Fruit fly (Drosophila melanogaster): ENCODE results near the gene Ir7c.

Ir7c gene

DNA sequence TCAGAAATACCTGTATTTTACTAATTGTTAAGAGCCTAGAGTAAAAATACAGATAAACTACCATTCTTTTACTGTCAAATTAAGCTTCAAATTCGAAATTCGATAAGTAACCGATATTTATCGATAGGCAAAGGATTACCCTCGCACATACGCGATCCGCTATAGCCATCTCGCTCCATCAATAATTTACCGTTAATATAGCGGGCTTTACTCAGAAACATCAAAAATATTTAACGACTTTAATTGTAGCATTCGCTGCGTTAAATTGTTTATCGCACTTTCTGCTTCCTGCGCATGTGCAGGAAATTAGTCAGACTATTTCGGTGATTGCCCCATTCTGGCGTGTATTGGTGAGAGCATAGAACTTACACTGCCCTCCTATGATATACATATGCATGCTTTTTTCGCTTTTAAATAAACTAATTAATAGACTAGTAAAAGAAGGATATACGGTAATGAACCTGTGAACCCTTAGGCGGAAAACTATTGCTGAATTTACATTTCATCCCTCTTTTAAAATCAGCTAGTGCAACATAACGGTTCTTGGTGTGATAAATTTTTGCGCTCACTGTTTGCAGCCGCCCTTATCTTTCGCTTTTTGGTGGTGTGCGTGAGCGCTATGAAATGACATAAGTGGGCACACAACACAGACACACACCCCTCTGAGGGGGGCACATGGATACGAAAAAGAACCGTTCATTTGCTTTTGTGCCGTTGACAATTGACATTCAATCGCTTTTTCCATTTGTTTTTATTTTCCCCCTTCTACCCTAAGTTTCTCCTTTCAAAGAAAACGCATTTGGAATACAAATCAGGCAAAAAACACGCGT, 34.3 kb downstream of the Ir7c start, which contains the start of the genes dpr14 and spidey (continued):
- TF ChIP-seq CG5180 (GFP tag; optimal IDR thresholded peaks at IDR 0.05): peak; percentile 74
- TF ChIP-seq wdn (GFP tag; IDR thresholded peaks at IDR 0.05): peak; percentile 86
- peak; percentile 88 for TF ChIP-seq CG30403 (GFP tag; optimal IDR thresholded peaks at IDR 0.05)
- peak; percentile 92 for TF ChIP-seq lilli (GFP tag; optimal IDR thresholded peaks at IDR 0.05)
- peak; percentile 92 for TF ChIP-seq sob (GFP tag; IDR thresholded peaks at IDR 0.05)
- peak; percentile 87 for TF ChIP-seq schlank (tag; optimal IDR thresholded peaks at IDR 0.05)
- TF ChIP-seq CG11456 (GFP tag; IDR thresholded peaks at IDR 0.05): peak; percentile 90
- peak; percentile 67; the same call in 1 of the 2 replicates for TF ChIP-seq cas (GFP tag; IDR thresholded peaks at IDR 0.05)
- peak; percentile 89 for TF ChIP-seq ewg (GFP tag; optimal IDR thresholded peaks at IDR 0.05)
- peak; percentile 90 for TF ChIP-seq B-H2 (GFP tag; optimal IDR thresholded peaks at IDR 0.05)
- peak; percentile 66; the same call in 2 of the 3 replicates for TF ChIP-seq jigr1 (GFP tag; IDR thresholded peaks at IDR 0.05)
- TF ChIP-seq mld (GFP tag; IDR thresholded peaks at IDR 0.05; ENCODE audit: partially characterized antibody): no peak
- TF ChIP-seq CG31441 (GFP tag; IDR thresholded peaks at IDR 0.05): peak; percentile 88
- peak; percentile 82 for TF ChIP-seq CG30431 (GFP tag; optimal IDR thresholded peaks at IDR 0.05)
- TF ChIP-seq Doc2 (GFP tag; IDR thresholded peaks at IDR 0.05): no peak; the same call in 1 of the 2 replicates
- TF ChIP-seq dmrt99B (tag; optimal IDR thresholded peaks at IDR 0.05): peak; percentile 94
- no peak for TF ChIP-seq sc (optimal IDR thresholded peaks at IDR 0.05)
- peak; percentile 67 for TF ChIP-seq sc (GFP tag; optimal IDR thresholded peaks at IDR 0.05)
- TF ChIP-seq CG6272 (GFP tag; IDR thresholded peaks at IDR 0.05): peak; percentile 79
- peak; percentile 86 for TF ChIP-seq Nf-YC (tag; optimal IDR thresholded peaks at IDR 0.05)
- TF ChIP-seq vfl (GFP tag; optimal IDR thresholded peaks at IDR 0.05): peak; percentile 80
- TF ChIP-seq CkIIα-i1 (GFP tag; IDR thresholded peaks at IDR 0.05): peak; percentile 36; the same call in 1 of the 2 replicates
- peak; percentile 86 for TF ChIP-seq tx (GFP tag; optimal IDR thresholded peaks at IDR 0.05)
- TF ChIP-seq caup (GFP tag; optimal IDR thresholded peaks at IDR 0.05; ENCODE audit: severe bottlenecking): peak; percentile 92
- peak; percentile 56 for TF ChIP-seq CG3065 (GFP tag; optimal IDR thresholded peaks at IDR 0.05)
- peak; percentile 92 for TF ChIP-seq CG1603 (tag; optimal IDR thresholded peaks at IDR 0.05)
- peak; percentile 80 to 91 for TF ChIP-seq Hr51 (GFP tag; optimal IDR thresholded peaks at IDR 0.05)
- TF ChIP-seq trh (GFP tag; optimal IDR thresholded peaks at IDR 0.05): peak; percentile 33
- no peak for TF ChIP-seq hkb (optimal IDR thresholded peaks at IDR 0.05)
- peak; percentile 94 for TF ChIP-seq hkb (GFP tag; IDR thresholded peaks at IDR 0.05)
- peak; percentile 90 for TF ChIP-seq CG1792 (GFP tag; optimal IDR thresholded peaks at IDR 0.05)
- peak; percentile 90 for TF ChIP-seq H2.0 (GFP tag; IDR thresholded peaks at IDR 0.05)
- TF ChIP-seq Sox100B (GFP tag; optimal IDR thresholded peaks at IDR 0.05): peak; percentile 86
- TF ChIP-seq Dip3 (GFP tag; optimal IDR thresholded peaks at IDR 0.05): peak; percentile 88
- peak; percentile 86 for TF ChIP-seq az2 (GFP tag; optimal IDR thresholded peaks at IDR 0.05)
- peak; percentile 93 for TF ChIP-seq vvl (GFP tag; IDR thresholded peaks at IDR 0.05)
- peak; percentile 22; the same call in 1 of the 2 replicates for TF ChIP-seq amos (GFP tag; IDR thresholded peaks at IDR 0.05; ENCODE audit: partially characterized antibody)
- peak; percentile 91 for TF ChIP-seq BtbVII (GFP tag; optimal IDR thresholded peaks at IDR 0.05)
- TF ChIP-seq Sin3A (optimal IDR thresholded peaks at IDR 0.05): no peak
- peak; percentile 92 for TF ChIP-seq CG2712 (tag; optimal IDR thresholded peaks at IDR 0.05)
- no peak for TF ChIP-seq zf30C (GFP tag; optimal IDR thresholded peaks at IDR 0.05)
- peak; percentile 80; the same call in 1 of the 2 replicates for TF ChIP-seq MBD-R2 (GFP tag; IDR thresholded peaks at IDR 0.05)
- TF ChIP-seq btn (GFP tag; optimal IDR thresholded peaks at IDR 0.05): peak; percentile 77
- TF ChIP-seq cato (GFP tag; optimal IDR thresholded peaks at IDR 0.05; ENCODE audit: borderline replicate concordance): peak; percentile 76
- peak; percentile 36 for TF ChIP-seq CG14965 (GFP tag; optimal IDR thresholded peaks at IDR 0.05; ENCODE audit: borderline replicate concordance)
- peak; percentile 92 for TF ChIP-seq CG6813 (GFP tag; optimal IDR thresholded peaks at IDR 0.05)
- peak; percentile 22 for TF ChIP-seq pb (GFP tag; optimal IDR thresholded peaks at IDR 0.05)
- TF ChIP-seq CHES-1-like (GFP tag; optimal IDR thresholded peaks at IDR 0.05): peak; percentile 89
- TF ChIP-seq CG7357 (GFP tag; IDR thresholded peaks at IDR 0.05): peak; percentile 79

Data from whole organism, embryonic.